In the genomic region with DNA sequence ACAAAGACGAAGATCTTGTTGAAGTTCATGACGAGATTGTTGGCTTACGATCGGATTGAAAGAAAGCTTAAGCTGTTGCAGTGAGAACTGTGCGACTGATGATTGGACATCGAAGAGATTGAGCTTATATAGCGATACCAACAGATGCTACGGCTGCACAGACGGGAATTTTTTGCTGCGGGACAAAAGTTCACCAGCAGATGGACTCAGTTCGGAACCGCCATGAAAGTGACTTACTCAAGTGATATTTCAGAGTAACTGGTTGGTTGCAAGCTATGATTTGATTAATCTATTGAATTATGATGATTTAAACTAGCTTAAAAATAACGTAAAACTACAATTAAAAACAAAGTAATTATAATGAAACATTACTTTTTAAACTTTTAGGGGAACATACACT, we compare ENCODE assay signal across 2 fruit fly cellular contexts.
A peak's percentile ranks its signal among the peaks of the same experiment; 100 is the strongest.
TF ChIP-seq lines count a peak whose summit lies in the region.

A gene (minus strand): TSS at position 101 of the 400 bp plus-strand sequence.

TF ChIP-seq in whole organism, prepupa, 60 proteins besides CTCF, POLR2A, EP300 and RAD21:
- TF ChIP-seq Blimp-1 (GFP tag; optimal IDR thresholded peaks at IDR 0.05; lab: Kevin White, UChicago) (no peak), svp (GFP tag; lab: Kevin White, UChicago) (peak; percentile 68), CG16779 (tag; optimal IDR thresholded peaks at IDR 0.05; lab: Kevin White, UChicago) (no peak)

TF ChIP-seq in whole organism, wandering third instar larva, 38 proteins besides CTCF, POLR2A, EP300 and RAD21:
- TF ChIP-seq Rel (GFP tag; optimal IDR thresholded peaks at IDR 0.05; lab: Kevin White, UChicago) (no peak), Rel (tag; optimal IDR thresholded peaks at IDR 0.05; lab: Kevin White, UChicago) (peak; percentile 1), brk (GFP tag; optimal IDR thresholded peaks at IDR 0.05; lab: Kevin White, UChicago) (no peak)
TF ChIP-seq in whole organism, wandering third instar larva: peak in this region for 1.
